Worm (Caenorhabditis elegans): ENCODE results near the gene F40F11.3.

- peak; percentile 92 for TF ChIP-seq ztf-23 (GFP tag; IDR thresholded peaks at IDR 0.05)
- peak; percentile 81 for TF ChIP-seq ref-1 (GFP tag; conservative IDR thresholded peaks at IDR 0.05)
- TF ChIP-seq ztf-29 (GFP tag; IDR thresholded peaks at IDR 0.05) = peak; percentile 81
Measured at ce11 chrIV:11549694-11550093, 44.1 kb downstream of the F40F11.3 start.
